Fruit fly (Drosophila melanogaster) whole organism, embryonic: ENCODE results near the gene CG15522.

Experiments used
- Atf-2 ChIP-seq: fragments of 200-800 bp; sonication (Bioruptor generic); optimal IDR thresholded peaks from 2 replicates; lab custom pipeline; 2016; ENCODE audit warnings: missing biosample characterization, missing genetic modification characterization
- Bgb ChIP-seq: fragments of 200-800 bp; sonication (Bioruptor generic); IDR thresholded peaks from 2 replicates; pipeline ENCODE4 v1.3.6; 2022; ENCODE audit warnings: missing biosample characterization, missing genetic modification characterization; ENCODE audit not compliant: partially characterized antibody
- CG10654 ChIP-seq: fragments of 200-800 bp; sonication (Bioruptor generic); optimal IDR thresholded peaks from 2 replicates; lab custom pipeline; 2016; ENCODE audit warnings: missing biosample characterization, missing genetic modification characterization
- CG11093 ChIP-seq: fragments of 200-800 bp; sonication (Bioruptor generic); IDR thresholded peaks from 3 replicates; pipeline ENCODE4 v1.3.6; 2022; ENCODE audit warnings: missing biosample characterization, missing genetic modification characterization
- CG11696 ChIP-seq: fragments of 200-800 bp; sonication (Bioruptor generic); IDR thresholded peaks from 2 replicates; pipeline ENCODE4 v1.3.6; 2022; ENCODE audit warnings: missing biosample characterization, missing genetic modification characterization
- CG12299 ChIP-seq: fragments of 200-800 bp; sonication (Bioruptor generic); optimal IDR thresholded peaks from 2 replicates; lab custom pipeline; 2018; ENCODE audit warnings: missing biosample characterization, mild to moderate bottlenecking, missing genetic modification characterization
- CG12391 ChIP-seq: fragments of 200-800 bp; sonication (Bioruptor generic); optimal IDR thresholded peaks from 3 replicates; lab custom pipeline; 2018; ENCODE audit warnings: missing biosample characterization, mild to moderate bottlenecking, missing genetic modification characterization, moderate library complexity
- CG12659 ChIP-seq: fragments of 200-800 bp; sonication (Bioruptor generic); optimal IDR thresholded peaks from 3 replicates; lab custom pipeline; 2017; ENCODE audit warnings: mild to moderate bottlenecking, missing biosample characterization, missing genetic modification reagents, missing genetic modification characterization
- CG12744 ChIP-seq: fragments of 200-800 bp; sonication (Bioruptor generic); optimal IDR thresholded peaks from 2 replicates; lab custom pipeline; 2016; ENCODE audit warnings: missing biosample characterization, missing genetic modification characterization
- CG14710 ChIP-seq: fragments of 200-800 bp; sonication (Bioruptor generic); optimal IDR thresholded peaks from 3 replicates; lab custom pipeline; 2019; ENCODE audit warnings: missing biosample characterization, mild to moderate bottlenecking, missing genetic modification characterization, moderate library complexity
- CG15514 ChIP-seq: fragments of 200-800 bp; sonication (Bioruptor generic); optimal IDR thresholded peaks from 3 replicates; lab custom pipeline; 2017; ENCODE audit warnings: missing biosample characterization, missing genetic modification characterization, mild to moderate bottlenecking, moderate library complexity, missing genetic modification reagents
- CG16863 ChIP-seq: fragments of 200-800 bp; sonication (Bioruptor generic); optimal IDR thresholded peaks from 3 replicates; lab custom pipeline; 2016; ENCODE audit warnings: missing biosample characterization, missing genetic modification characterization
- CG18476 ChIP-seq: fragments of 200-800 bp; sonication (Bioruptor generic); optimal IDR thresholded peaks from 2 replicates; lab custom pipeline; 2016; ENCODE audit warnings: missing biosample characterization, mild to moderate bottlenecking, missing genetic modification characterization
- CG2712 ChIP-seq: fragments of 200-800 bp; optimal IDR thresholded peaks from 3 replicates; lab custom pipeline; 2019; ENCODE audit warnings: missing biosample characterization, mild to moderate bottlenecking, missing genetic modification characterization, moderate library complexity
- CG3407 ChIP-seq: fragments of 200-800 bp; sonication (Bioruptor generic); optimal IDR thresholded peaks from 2 replicates; lab custom pipeline; 2018; ENCODE audit warnings: missing biosample characterization, mild to moderate bottlenecking, missing genetic modification characterization
- CG42726 ChIP-seq: fragments of 200-800 bp; sonication (Bioruptor generic); IDR thresholded peaks from 2 replicates; pipeline ENCODE4 v1.3.6; 2022; ENCODE audit warnings: missing biosample characterization, missing genetic modification characterization; ENCODE audit not compliant: partially characterized antibody
- CG4730 ChIP-seq: fragments of 200-800 bp; sonication (Bioruptor generic); IDR thresholded peaks from 2 replicates; pipeline ENCODE4 v1.3.6; 2022; ENCODE audit warnings: missing biosample characterization, missing genetic modification characterization
- CG6683 ChIP-seq: fragments of 200-800 bp; sonication (Bioruptor generic); optimal IDR thresholded peaks from 2 replicates; lab custom pipeline; 2017; ENCODE audit warnings: missing biosample characterization, mild to moderate bottlenecking, missing genetic modification characterization, missing genetic modification reagents
- CG6791 ChIP-seq: fragments of 200-800 bp; sonication (Bioruptor generic); IDR thresholded peaks from 3 replicates; pipeline ENCODE4 v1.3.6; 2022; ENCODE audit warnings: missing biosample characterization, missing genetic modification characterization; ENCODE audit not compliant: partially characterized antibody
- Camta ChIP-seq: fragments of 200-800 bp; sonication (Bioruptor generic); optimal IDR thresholded peaks from 2 replicates; lab custom pipeline; 2016; ENCODE audit warnings: missing biosample characterization, missing genetic modification characterization
- Doc3 ChIP-seq: fragments of 200-800 bp; sonication (Bioruptor generic); IDR thresholded peaks from 3 replicates; pipeline ENCODE4 v1.3.6; 2022; ENCODE audit warnings: missing biosample characterization, missing genetic modification characterization; ENCODE audit not compliant: partially characterized antibody
- E2f1 ChIP-seq: fragments of 200-800 bp; sonication (Bioruptor generic); IDR thresholded peaks from 2 replicates; pipeline ENCODE4 v1.3.6; 2022; ENCODE audit warnings: missing biosample characterization, missing genetic modification characterization
- H2.0 ChIP-seq: fragments of 200-800 bp; sonication (Bioruptor generic); IDR thresholded peaks from 2 replicates; pipeline ENCODE4 v1.3.6; 2022; ENCODE audit warnings: missing biosample characterization, missing genetic modification characterization
- HHEX ChIP-seq: fragments of 200-800 bp; sonication (Bioruptor generic); optimal IDR thresholded peaks from 3 replicates; lab custom pipeline; 2017; ENCODE audit warnings: missing biosample characterization, mild to moderate bottlenecking, missing genetic modification characterization, missing genetic modification reagents
- Hsf ChIP-seq: fragments of 200-800 bp; sonication (Bioruptor generic); optimal IDR thresholded peaks from 3 replicates; lab custom pipeline; 2016; ENCODE audit warnings: missing biosample characterization, missing genetic modification characterization
- Nf-YA ChIP-seq: fragments of 200-800 bp; sonication (Bioruptor generic); IDR thresholded peaks from 2 replicates; pipeline ENCODE4 v1.3.6; 2022; ENCODE audit warnings: missing biosample characterization, missing genetic modification characterization
- Sox100B ChIP-seq: fragments of 200-800 bp; sonication (Bioruptor generic); optimal IDR thresholded peaks from 3 replicates; lab custom pipeline; 2018; ENCODE audit warnings: missing biosample characterization, mild to moderate bottlenecking, missing genetic modification characterization
- Taf1 ChIP-seq: fragments of 200-800 bp; sonication (Bioruptor generic); IDR thresholded peaks from 2 replicates; pipeline ENCODE4 v1.3.6; 2022; ENCODE audit warnings: missing biosample characterization, missing genetic modification characterization
- Tbp ChIP-seq: fragments of >200 bp; optimal IDR thresholded peaks from 2 replicates; lab custom pipeline; 2018; ENCODE audit warnings: missing biosample characterization, missing genetic modification characterization
- cato ChIP-seq: fragments of 200-800 bp; sonication (Bioruptor generic); optimal IDR thresholded peaks from 2 replicates; lab custom pipeline; 2016; ENCODE audit warnings: missing biosample characterization, missing genetic modification characterization, borderline replicate concordance
- crol ChIP-seq: fragments of 200-800 bp; sonication (Bioruptor generic); IDR thresholded peaks from 2 replicates; pipeline ENCODE4 v1.3.6; 2022; ENCODE audit warnings: missing biosample characterization, missing genetic modification characterization
- disco-r ChIP-seq: fragments of 200-800 bp; sonication (Bioruptor generic); optimal IDR thresholded peaks from 2 replicates; lab custom pipeline; 2016; ENCODE audit warnings: missing biosample characterization, missing genetic modification characterization
- fru ChIP-seq: fragments of >200 bp; optimal IDR thresholded peaks from 2 replicates; lab custom pipeline; 2017
- hkb ChIP-seq, 2 experiments: fragments of 200-800 bp in 1 of 2; fragments of >200 bp in 1 of 2; sonication (Bioruptor generic) in 1 of 2; IDR thresholded peaks in 1 of 2; optimal IDR thresholded peaks in 1 of 2; 2 replicates each; pipeline versions ENCODE4 v1.3.6 to Lab custom; 2017 to 2022; ENCODE audit warnings: missing biosample characterization in 1 of 2, missing genetic modification characterization in 1 of 2
- inv ChIP-seq: fragments of 200-800 bp; sonication (Bioruptor generic); IDR thresholded peaks from 2 replicates; pipeline ENCODE4 v1.3.6; 2022; ENCODE audit warnings: missing biosample characterization, missing genetic modification characterization; ENCODE audit not compliant: partially characterized antibody
- jumu ChIP-seq: fragments of 200-800 bp; sonication (Bioruptor generic); optimal IDR thresholded peaks from 3 replicates; lab custom pipeline; 2016; ENCODE audit warnings: missing biosample characterization, missing genetic modification characterization
- otp ChIP-seq: fragments of 200-800 bp; sonication (Bioruptor generic); IDR thresholded peaks from 3 replicates; pipeline ENCODE4, ENCODE4 v1.3.6; 2022; ENCODE audit warnings: missing biosample characterization, missing genetic modification characterization
- p53 ChIP-seq: fragments of 200-800 bp; sonication (Bioruptor generic); optimal IDR thresholded peaks from 2 replicates; lab custom pipeline; 2016; ENCODE audit warnings: missing biosample characterization, missing genetic modification characterization
- pho ChIP-seq: fragments of 200-800 bp; sonication (Bioruptor generic); optimal IDR thresholded peaks from 2 replicates; lab custom pipeline; 2016; ENCODE audit warnings: missing biosample characterization, missing genetic modification characterization
- prd ChIP-seq, 3 experiments: fragments of >200 bp in 2 of 3; fragments of 200-800 bp in 1 of 3; sonication (Bioruptor generic) in 1 of 3; optimal IDR thresholded peaks in 2 of 3; IDR thresholded peaks in 1 of 3; 2 replicates in 2 of 3; 3 replicates in 1 of 3; pipeline versions ENCODE4 v1.3.6 to Lab custom; 2017 to 2022; ENCODE audit warnings: missing biosample characterization in 1 of 3, missing genetic modification characterization in 1 of 3
- pros ChIP-seq: fragments of 200-800 bp; sonication (Bioruptor generic); optimal IDR thresholded peaks from 3 replicates; lab custom pipeline; 2019; ENCODE audit warnings: missing biosample characterization, mild to moderate bottlenecking, missing genetic modification characterization, moderate library complexity
- pzg ChIP-seq: fragments of 200-800 bp; sonication (Bioruptor generic); optimal IDR thresholded peaks from 3 replicates; lab custom pipeline; 2018; ENCODE audit warnings: missing biosample characterization, mild to moderate bottlenecking, missing genetic modification characterization, moderate library complexity
- row ChIP-seq: fragments of 200-800 bp; sonication (Bioruptor generic); IDR thresholded peaks from 3 replicates; pipeline ENCODE4 v1.3.6; 2022; ENCODE audit warnings: missing biosample characterization, missing genetic modification characterization
- sens ChIP-seq: fragments of 200-800 bp; sonication (Bioruptor generic); peaks from one replicate; lab custom pipeline; 2016; ENCODE audit warnings: missing biosample characterization, missing genetic modification characterization
- slbo ChIP-seq: fragments of 200-800 bp; sonication (Bioruptor generic); IDR thresholded peaks from 2 replicates; pipeline ENCODE4 v1.3.6; 2022; ENCODE audit warnings: missing biosample characterization, missing genetic modification characterization
- slp2 ChIP-seq: fragments of 200-800 bp; sonication (Bioruptor generic); optimal IDR thresholded peaks from 2 replicates; lab custom pipeline; 2016; ENCODE audit warnings: missing biosample characterization, missing genetic modification characterization
- tin ChIP-seq: fragments of 200-800 bp; sonication (Bioruptor generic); optimal IDR thresholded peaks from 3 replicates; lab custom pipeline; 2016; ENCODE audit warnings: missing biosample characterization, missing genetic modification characterization
- twi ChIP-seq: fragments of 200-800 bp; optimal IDR thresholded peaks from 2 replicates; lab custom pipeline; 2019; ENCODE audit warnings: missing biosample characterization, mild to moderate bottlenecking, missing genetic modification characterization, moderate library complexity
- unpg ChIP-seq: fragments of 200-800 bp; sonication (Bioruptor generic); optimal IDR thresholded peaks from 3 replicates; lab custom pipeline; 2018; ENCODE audit warnings: missing biosample characterization, mild to moderate bottlenecking, missing genetic modification characterization, moderate library complexity
- usp ChIP-seq: fragments of >200 bp; optimal IDR thresholded peaks from 2 replicates; lab custom pipeline; 2017; ENCODE audit warnings: missing biosample characterization, missing genetic modification characterization

The CG15522 gene

DNA sequence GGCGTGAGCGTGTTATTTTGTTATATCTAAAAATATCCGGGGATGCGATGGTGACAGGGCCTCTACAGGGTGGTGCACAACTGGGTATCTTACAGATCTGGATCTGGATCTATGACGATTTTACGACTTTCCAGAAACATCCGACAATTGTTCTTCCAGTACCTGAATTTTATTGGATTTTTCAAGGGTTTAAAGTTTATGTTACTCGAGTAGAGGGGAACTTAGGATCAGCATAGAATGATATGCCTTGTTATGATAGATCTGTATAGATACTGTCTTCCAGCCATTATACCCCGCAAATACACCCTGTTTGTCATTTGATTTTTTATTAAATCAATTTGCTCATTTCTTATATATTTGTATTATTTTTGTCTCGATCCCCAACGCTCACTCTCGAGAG is 32.7 kb upstream of the CG15522 start (continued):
- TF ChIP-seq CG42726 (GFP tag; lab: Robert Waterston, UW): no peak
- no peak for TF ChIP-seq pros
- TF ChIP-seq crol (GFP tag; lab: Robert Waterston, UW): no peak
- TF ChIP-seq cato (GFP tag; lab: Kevin White, UChicago): no peak
- no peak for TF ChIP-seq slp2 (GFP tag; lab: Kevin White, UChicago)
- TF ChIP-seq E2f1: peak; percentile 44; the same call in 1 of the 2 replicates
- TF ChIP-seq H2.0 (GFP tag; lab: Robert Waterston, UW): 0 out of 2 replicates have a peak, but pooled peaks have one; percentile 5
- TF ChIP-seq sens (GFP tag; lab: Kevin White, UChicago): peak; percentile 84
- TF ChIP-seq CG3407: no peak
- TF ChIP-seq Nf-YA (GFP tag; lab: Robert Waterston, UW): no peak
- peak; percentile 68 for TF ChIP-seq CG2712
- no peak for TF ChIP-seq otp (GFP tag; lab: Robert Waterston, UW)
- TF ChIP-seq CG12744 (GFP tag; lab: Kevin White, UChicago): no peak
- TF ChIP-seq HHEX (GFP tag; lab: Kevin White, UChicago): peak; percentile 63
- TF ChIP-seq Taf1 (GFP tag; lab: Robert Waterston, UW): peak; percentile 32; the same call in 1 of the 2 replicates
- TF ChIP-seq CG14710 (tag; lab: Kevin White, UChicago): no peak
- no peak for TF ChIP-seq p53 (GFP tag; lab: Kevin White, UChicago)
- no peak for TF ChIP-seq CG18476 (GFP tag; lab: Kevin White, UChicago)
- TF ChIP-seq CG12391 (tag; lab: Kevin White, UChicago): peak; percentile 43
- no peak for TF ChIP-seq Tbp (GFP tag; lab: Kevin White, UChicago)
- TF ChIP-seq hkb (optimal IDR thresholded peaks at IDR 0.05; lab: Kevin White, UChicago): no peak
- TF ChIP-seq hkb (GFP tag; IDR thresholded peaks at IDR 0.05; lab: Robert Waterston, UW): peak; percentile 52
- peak; percentile 40 for TF ChIP-seq Hsf
- peak; percentile 69 for TF ChIP-seq unpg (GFP tag; lab: Kevin White, UChicago)
- peak; percentile 25 for TF ChIP-seq CG10654 (GFP tag; lab: Kevin White, UChicago)
- TF ChIP-seq CG6791 (GFP tag; lab: Robert Waterston, UW): no peak
- TF ChIP-seq disco-r: no peak
- TF ChIP-seq usp (GFP tag; lab: Kevin White, UChicago): no peak
- peak; percentile 73 for TF ChIP-seq slbo (GFP tag; lab: Robert Waterston, UW)
- peak; percentile 14 for TF ChIP-seq CG16863 (GFP tag; lab: Kevin White, UChicago)
- peak; percentile 31; the same call in 1 of the 2 replicates for TF ChIP-seq CG4730 (GFP tag; lab: Robert Waterston, UW)
- no peak for TF ChIP-seq prd (optimal IDR thresholded peaks at IDR 0.05; lab: Kevin White, UChicago)
- peak; percentile 48; the same call in 2 of the 3 replicates for TF ChIP-seq prd (GFP tag; IDR thresholded peaks at IDR 0.05; lab: Robert Waterston, UW)
- TF ChIP-seq pzg (GFP tag; lab: Kevin White, UChicago): no peak
- no peak for TF ChIP-seq CG6683 (GFP tag; lab: Kevin White, UChicago)
- peak; percentile 59 for TF ChIP-seq row (GFP tag; lab: Robert Waterston, UW)
- TF ChIP-seq fru (lab: Kevin White, UChicago): no peak
- no peak for TF ChIP-seq Doc3 (GFP tag; lab: Robert Waterston, UW)
- no peak for TF ChIP-seq inv
- peak; percentile 38 for TF ChIP-seq jumu (GFP tag; lab: Kevin White, UChicago)
- peak; percentile 35; the same call in 1 of the 3 replicates for TF ChIP-seq CG11093 (GFP tag; lab: Robert Waterston, UW)
- peak; percentile 27 for TF ChIP-seq Camta (GFP tag; lab: Kevin White, UChicago)
- TF ChIP-seq CG12659: peak; percentile 55
- peak; percentile 61 for TF ChIP-seq Sox100B
- TF ChIP-seq pho: peak; percentile 36
- TF ChIP-seq CG11696 (GFP tag; lab: Robert Waterston, UW): 0 out of 2 replicates have a peak, but pooled peaks have one; percentile 27
- peak; percentile 11 for TF ChIP-seq tin (GFP tag; lab: Kevin White, UChicago)
- peak; percentile 23 for TF ChIP-seq CG15514 (GFP tag; lab: Kevin White, UChicago)
- no peak for TF ChIP-seq Bgb
- peak; percentile 20 for TF ChIP-seq twi (tag; lab: Kevin White, UChicago)
- TF ChIP-seq CG12299 (tag; lab: Kevin White, UChicago): peak; percentile 6
- TF ChIP-seq Atf-2 (GFP tag; lab: Kevin White, UChicago): peak; percentile 6
